Comparison of ENCODE assay signal across 3 fruit fly cellular contexts in the genomic region with DNA sequence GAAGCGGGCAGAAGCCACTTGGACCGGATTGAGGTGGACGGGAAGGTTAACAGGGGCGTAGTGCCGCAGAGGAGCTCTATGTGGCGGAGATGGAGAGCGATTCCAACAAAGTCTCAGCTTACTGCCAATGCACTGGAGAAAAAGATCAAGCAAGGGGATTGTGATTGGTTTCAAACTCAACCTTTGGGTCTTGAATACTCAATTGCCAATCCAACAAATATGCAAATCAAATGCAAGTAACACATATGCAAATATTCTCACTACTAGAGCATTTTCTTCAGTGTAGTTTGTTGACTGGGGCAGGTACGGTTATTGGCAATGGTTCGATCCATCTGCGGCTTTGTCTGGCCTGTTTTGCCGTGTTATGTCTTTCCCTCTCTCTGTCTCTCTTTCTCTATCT.
TF ChIP-seq lines count a peak whose summit lies in the region.

No protein-coding gene starts in this region.

TF ChIP-seq in whole organism, embryonic, 481 proteins besides CTCF, POLR2A, EP300 and RAD21 (continued from another document and continues in another):
- TF ChIP-seq CG14965 (GFP tag; optimal IDR thresholded peaks at IDR 0.05; lab: Kevin White, UChicago; ENCODE audit: borderline replicate concordance): no peak
- TF ChIP-seq tin (GFP tag; optimal IDR thresholded peaks at IDR 0.05; lab: Kevin White, UChicago): peak; percentile 75
- TF ChIP-seq CG34376 (GFP tag; optimal IDR thresholded peaks at IDR 0.05; lab: Kevin White, UChicago): no peak
- TF ChIP-seq CG3163 (GFP tag; optimal IDR thresholded peaks at IDR 0.05; lab: Kevin White, UChicago): peak; percentile 58
- peak; percentile 68 for TF ChIP-seq CG8089 (GFP tag; optimal IDR thresholded peaks at IDR 0.05; lab: Kevin White, UChicago)
- 0 out of 2 replicates have a peak, but pooled peaks have one; percentile 17 for TF ChIP-seq CG31224 (GFP tag; IDR thresholded peaks at IDR 0.05; lab: Robert Waterston, UW)
- no peak for TF ChIP-seq Dll (GFP tag; IDR thresholded peaks at IDR 0.05; lab: Robert Waterston, UW; ENCODE audit: partially characterized antibody)
- TF ChIP-seq HLH4C (GFP tag; IDR thresholded peaks at IDR 0.05; lab: Robert Waterston, UW; ENCODE audit: partially characterized antibody): no peak
- TF ChIP-seq Dip2 (GFP tag; IDR thresholded peaks at IDR 0.05; lab: Robert Waterston, UW): no peak
- no peak for TF ChIP-seq hbn (GFP tag; IDR thresholded peaks at IDR 0.05; lab: Robert Waterston, UW; ENCODE audit: partially characterized antibody)
- peak; percentile 9 for TF ChIP-seq luna (GFP tag; optimal IDR thresholded peaks at IDR 0.05; lab: Kevin White, UChicago)
- peak; percentile 2 for TF ChIP-seq tup (GFP tag; optimal IDR thresholded peaks at IDR 0.05; lab: Kevin White, UChicago)
- TF ChIP-seq tgo (GFP tag; IDR thresholded peaks at IDR 0.05; lab: Robert Waterston, UW): peak; percentile 77
- no peak for TF ChIP-seq Nf-YC (tag; optimal IDR thresholded peaks at IDR 0.05; lab: Kevin White, UChicago)
- peak; percentile 47 for TF ChIP-seq ems (GFP tag; optimal IDR thresholded peaks at IDR 0.05; lab: Kevin White, UChicago)
- TF ChIP-seq wdn (GFP tag; IDR thresholded peaks at IDR 0.05; lab: Robert Waterston, UW): peak; percentile 49; the same call in 1 of the 2 replicates
- TF ChIP-seq Doc3 (GFP tag; IDR thresholded peaks at IDR 0.05; lab: Robert Waterston, UW; ENCODE audit: partially characterized antibody): no peak
- no peak for TF ChIP-seq CG4328 (GFP tag; optimal IDR thresholded peaks at IDR 0.05; lab: Kevin White, UChicago)
- no peak for TF ChIP-seq CG10543 (GFP tag; optimal IDR thresholded peaks at IDR 0.05; lab: Kevin White, UChicago)
- TF ChIP-seq Sin3A (optimal IDR thresholded peaks at IDR 0.05; lab: Kevin White, UChicago): no peak
- TF ChIP-seq abd-A (tag; optimal IDR thresholded peaks at IDR 0.05; lab: Kevin White, UChicago): no peak
- peak; percentile 61; the same call in 1 of the 2 replicates for TF ChIP-seq dati (GFP tag; IDR thresholded peaks at IDR 0.05; lab: Robert Waterston, UW)
- TF ChIP-seq Tbp (GFP tag; optimal IDR thresholded peaks at IDR 0.05; lab: Kevin White, UChicago): no peak
- no peak for TF ChIP-seq CG7271 (tag; optimal IDR thresholded peaks at IDR 0.05; lab: Kevin White, UChicago)
- TF ChIP-seq tio (GFP tag; optimal IDR thresholded peaks at IDR 0.05; lab: Kevin White, UChicago): peak; percentile 60
- peak; percentile 82 for TF ChIP-seq ttk (GFP tag; IDR thresholded peaks at IDR 0.05; lab: Robert Waterston, UW)
- TF ChIP-seq CG12942 (GFP tag; optimal IDR thresholded peaks at IDR 0.05; lab: Kevin White, UChicago): peak; percentile 49
- peak; percentile 93 for TF ChIP-seq ci (GFP tag; IDR thresholded peaks at IDR 0.05; lab: Robert Waterston, UW)
- TF ChIP-seq ase (GFP tag; IDR thresholded peaks at IDR 0.05; lab: Robert Waterston, UW): peak; percentile 75
- TF ChIP-seq CG1233 (GFP tag; optimal IDR thresholded peaks at IDR 0.05; lab: Kevin White, UChicago): peak; percentile 70
- peak; percentile 82 for TF ChIP-seq CG11504 (tag; optimal IDR thresholded peaks at IDR 0.05; lab: Kevin White, UChicago)
- TF ChIP-seq sna (GFP tag; IDR thresholded peaks at IDR 0.05; lab: Robert Waterston, UW; ENCODE audit: partially characterized antibody): no peak
- peak; percentile 49 for TF ChIP-seq CG10654 (GFP tag; optimal IDR thresholded peaks at IDR 0.05; lab: Kevin White, UChicago)
- no peak for TF ChIP-seq dan (GFP tag; IDR thresholded peaks at IDR 0.05; lab: Robert Waterston, UW)
- TF ChIP-seq CG16779 (GFP tag; IDR thresholded peaks at IDR 0.05; lab: Robert Waterston, UW): peak; percentile 64; the same call in 1 of the 2 replicates
- TF ChIP-seq HmgZ (tag; optimal IDR thresholded peaks at IDR 0.05; lab: Kevin White, UChicago): peak; percentile 59
- 0 out of 2 replicates have a peak, but pooled peaks have one; percentile 55 for TF ChIP-seq Poxn (GFP tag; IDR thresholded peaks at IDR 0.05; lab: Robert Waterston, UW)
- peak; percentile 74 for TF ChIP-seq gcm2 (GFP tag; optimal IDR thresholded peaks at IDR 0.05; lab: Kevin White, UChicago)
- peak; percentile 34 for TF ChIP-seq CG6654 (GFP tag; optimal IDR thresholded peaks at IDR 0.05; lab: Kevin White, UChicago)
- TF ChIP-seq crp (GFP tag; optimal IDR thresholded peaks at IDR 0.05; lab: Kevin White, UChicago): peak in 1 of 2 experiments; percentile 14

TF ChIP-seq in whole organism, prepupa, 60 proteins besides CTCF, POLR2A, EP300 and RAD21 (continued from another document):
- TF ChIP-seq CG3919 (GFP tag; optimal IDR thresholded peaks at IDR 0.05; lab: Kevin White, UChicago) (peak; percentile 97), fd85E (GFP tag; optimal IDR thresholded peaks at IDR 0.05; lab: Kevin White, UChicago) (peak; percentile 89), CG8632 (GFP tag; optimal IDR thresholded peaks at IDR 0.05; lab: Kevin White, UChicago) (peak; percentile 91), net (GFP tag; optimal IDR thresholded peaks at IDR 0.05; lab: Kevin White, UChicago) (peak; percentile 94), Eip78C (GFP tag; lab: Kevin White, UChicago) (peak; percentile 98), esn (GFP tag; optimal IDR thresholded peaks at IDR 0.05; lab: Kevin White, UChicago) (peak; percentile 94), dac (GFP tag; optimal IDR thresholded peaks at IDR 0.05; lab: Kevin White, UChicago) (peak; percentile 92), svp (GFP tag; lab: Kevin White, UChicago) (peak; percentile 96), Gug (GFP tag; IDR thresholded peaks at IDR 0.05; lab: Robert Waterston, UW) (peak; percentile 91), CG6792 (GFP tag; optimal IDR thresholded peaks at IDR 0.05; lab: Kevin White, UChicago) (peak; percentile 95), CG15336 (GFP tag; IDR thresholded peaks at IDR 0.05; lab: Robert Waterston, UW) (peak; percentile 95), CG31627 (GFP tag; optimal IDR thresholded peaks at IDR 0.05; lab: Kevin White, UChicago) (peak; percentile 94), eg (GFP tag; IDR thresholded peaks at IDR 0.05; lab: Robert Waterston, UW) (peak; percentile 94), CG32006 (GFP tag; optimal IDR thresholded peaks at IDR 0.05; lab: Kevin White, UChicago) (peak; percentile 95), CG11294 (GFP tag; IDR thresholded peaks at IDR 0.05; lab: Robert Waterston, UW) (peak; percentile 90), Hr4 (GFP tag; optimal IDR thresholded peaks at IDR 0.05; lab: Kevin White, UChicago) (peak; percentile 94), Ets96B (tag; optimal IDR thresholded peaks at IDR 0.05; lab: Kevin White, UChicago) (peak; percentile 94), CG1621 (tag; optimal IDR thresholded peaks at IDR 0.05; lab: Kevin White, UChicago) (peak; percentile 95), CG7368 (GFP tag; optimal IDR thresholded peaks at IDR 0.05; lab: Kevin White, UChicago) (peak; percentile 97), dsx (GFP tag; optimal IDR thresholded peaks at IDR 0.05; lab: Kevin White, UChicago; ENCODE audit: poor library complexity, severe bottlenecking) (peak; percentile 98), CG34406 (GFP tag; optimal IDR thresholded peaks at IDR 0.05; lab: Kevin White, UChicago) (peak; percentile 90), CG6854 (GFP tag; optimal IDR thresholded peaks at IDR 0.05; lab: Kevin White, UChicago) (peak; percentile 86), Sox14 (GFP tag; optimal IDR thresholded peaks at IDR 0.05; lab: Kevin White, UChicago) (peak; percentile 95), Sox15 (GFP tag; optimal IDR thresholded peaks at IDR 0.05; lab: Kevin White, UChicago) (peak; percentile 92), cyc (GFP tag; optimal IDR thresholded peaks at IDR 0.05; lab: Kevin White, UChicago) (peak; percentile 95), CG8319 (GFP tag; optimal IDR thresholded peaks at IDR 0.05; lab: Kevin White, UChicago) (peak; percentile 90), Eip75B (GFP tag; optimal IDR thresholded peaks at IDR 0.05; lab: Kevin White, UChicago) (peak; percentile 96), OdsH (GFP tag; optimal IDR thresholded peaks at IDR 0.05; lab: Kevin White, UChicago) (peak; percentile 96), lz (GFP tag; optimal IDR thresholded peaks at IDR 0.05; lab: Kevin White, UChicago) (peak; percentile 95), Ets21C (GFP tag; optimal IDR thresholded peaks at IDR 0.05; lab: Kevin White, UChicago) (peak; percentile 88), Blimp-1 (GFP tag; optimal IDR thresholded peaks at IDR 0.05; lab: Kevin White, UChicago) (peak; percentile 78), fkh (GFP tag; optimal IDR thresholded peaks at IDR 0.05; lab: Kevin White, UChicago) (peak; percentile 29), achi (GFP tag; optimal IDR thresholded peaks at IDR 0.05; lab: Kevin White, UChicago) (peak; percentile 94), CG16779 (tag; optimal IDR thresholded peaks at IDR 0.05; lab: Kevin White, UChicago) (peak; percentile 89), Lpt (GFP tag; optimal IDR thresholded peaks at IDR 0.05; lab: Kevin White, UChicago) (peak; percentile 97), ss (GFP tag; optimal IDR thresholded peaks at IDR 0.05; lab: Kevin White, UChicago) (peak; percentile 91 to 94), CG8119 (GFP tag; IDR thresholded peaks at IDR 0.05; lab: Robert Waterston, UW) (peak; percentile 94), CG3032 (tag; optimal IDR thresholded peaks at IDR 0.05; lab: Kevin White, UChicago) (peak; percentile 93), spab (GFP tag; optimal IDR thresholded peaks at IDR 0.05; lab: Kevin White, UChicago) (peak; percentile 91)

TF ChIP-seq in whole organism, wandering third instar larva, 38 proteins besides CTCF, POLR2A, EP300 and RAD21 (continued from another document):
- TF ChIP-seq Mio (GFP tag; optimal IDR thresholded peaks at IDR 0.05; lab: Kevin White, UChicago) (peak; percentile 16), h (GFP tag; optimal IDR thresholded peaks at IDR 0.05; lab: Kevin White, UChicago) (peak; percentile 97), dsf (GFP tag; optimal IDR thresholded peaks at IDR 0.05; lab: Kevin White, UChicago; ENCODE audit: borderline replicate concordance) (peak; percentile 11), Dfd (GFP tag; optimal IDR thresholded peaks at IDR 0.05; lab: Kevin White, UChicago) (no peak), Hr83 (GFP tag; optimal IDR thresholded peaks at IDR 0.05; lab: Kevin White, UChicago; ENCODE audit: poor library complexity, severe bottlenecking) (peak; percentile 37), dl (GFP tag; optimal IDR thresholded peaks at IDR 0.05; lab: Kevin White, UChicago; ENCODE audit: insufficient read depth in 1 of 2, partially characterized antibody in 2 of 2) (peak in 1 of 2 experiments; percentile 33), sv (GFP tag; optimal IDR thresholded peaks at IDR 0.05; lab: Kevin White, UChicago) (peak; percentile 77), N (GFP tag; optimal IDR thresholded peaks at IDR 0.05; lab: Kevin White, UChicago) (no peak), pan (optimal IDR thresholded peaks at IDR 0.05; lab: Kevin White, UChicago) (no peak), Myc (optimal IDR thresholded peaks at IDR 0.05; lab: Kevin White, UChicago) (no peak)
TF ChIP-seq in whole organism, wandering third instar larva: peak in this region for 28.
